Fruit fly (Drosophila melanogaster): ENCODE results near the gene NELF-B.

DNA sequence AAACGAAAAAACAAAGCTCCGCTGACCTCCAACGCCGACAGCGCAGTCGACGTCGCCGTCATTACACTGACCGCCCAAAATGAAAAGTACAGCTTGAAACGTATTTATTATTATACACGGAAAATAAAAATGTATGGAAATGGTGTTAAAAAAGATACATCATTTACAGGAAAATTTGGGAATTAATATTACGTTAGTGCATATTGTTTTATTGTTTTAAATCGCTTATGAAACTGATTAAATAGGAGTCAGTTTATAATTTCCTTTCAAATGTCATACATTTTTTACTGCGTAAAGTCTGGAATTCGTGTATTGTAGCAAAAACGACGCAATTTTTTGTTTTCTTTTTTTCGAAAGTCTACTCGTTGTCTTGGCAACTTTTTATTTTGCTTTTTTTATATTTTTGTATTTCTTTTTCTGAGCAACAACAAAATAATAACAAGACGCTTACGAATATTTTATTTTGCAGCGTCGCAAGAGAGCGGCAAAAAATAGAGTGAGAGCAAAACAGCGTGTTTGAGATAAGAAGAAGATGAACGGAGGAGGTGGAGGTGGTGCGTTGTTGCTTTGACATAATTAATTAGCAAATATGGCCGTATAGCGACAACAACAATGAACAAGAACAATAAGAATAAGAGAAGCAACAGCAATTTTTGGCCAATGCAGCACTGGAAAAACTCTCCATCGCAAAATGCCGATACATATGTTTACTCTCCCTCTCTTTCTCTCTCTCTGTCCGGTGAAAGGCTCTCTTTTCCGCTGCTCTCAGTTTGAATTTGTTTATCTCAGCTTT is 36.0 kb downstream of the NELF-B start:
- peak; percentile 70 for TF ChIP-seq Blimp-1 (GFP tag; optimal IDR thresholded peaks at IDR 0.05)
- peak; percentile 77 for TF ChIP-seq Sox14 (GFP tag; optimal IDR thresholded peaks at IDR 0.05)
- peak; percentile 86 for TF ChIP-seq spab (GFP tag; optimal IDR thresholded peaks at IDR 0.05)
- peak; percentile 96 for TF ChIP-seq Eip78C (GFP tag)
- peak; percentile 85 for TF ChIP-seq CG3032 (tag; optimal IDR thresholded peaks at IDR 0.05)
- peak; percentile 90 for TF ChIP-seq CG16779 (tag; optimal IDR thresholded peaks at IDR 0.05)
- TF ChIP-seq lz (GFP tag; optimal IDR thresholded peaks at IDR 0.05): peak; percentile 86
- TF ChIP-seq Eip75B (GFP tag; optimal IDR thresholded peaks at IDR 0.05): peak; percentile 81
- peak; percentile 62 to 82 for TF ChIP-seq salr (GFP tag; optimal IDR thresholded peaks at IDR 0.05)

Measured in whole organism, prepupa.